Worm (Caenorhabditis elegans) whole organism, L1 larva: Measurements from ENCODE around the gene cone-1.

Experiments used
- ceh-8 ChIP-seq: fragments of 200-800 bp; sonication (Bioruptor generic); optimal IDR thresholded peaks from 2 replicates; lab custom pipeline; 2018; ENCODE audit warnings: mild to moderate bottlenecking, missing genetic modification characterization, moderate library complexity, missing compliant biosample characterization
- egl-27 ChIP-seq, 2 experiments: fragments of 150-350 bp in 1 of 2; sonication (generic microtip); optimal IDR thresholded peaks; 3 replicates each; lab custom pipeline; 2017 to 2018; ENCODE audit warnings: missing biosample characterization in 2 of 2, missing genetic modification characterization in 2 of 2, missing genetic modification reagents in 2 of 2
- lin-14 ChIP-seq: fragments of 200-800 bp; sonication (Bioruptor generic); optimal IDR thresholded peaks from 2 replicates; lab custom pipeline; 2018; ENCODE audit warnings: mild to moderate bottlenecking, missing genetic modification characterization, moderate library complexity, missing compliant biosample characterization
- mdl-1 ChIP-seq, 2 experiments: fragments of 150-350 bp; optimal IDR thresholded peaks; 2 replicates each; lab custom pipeline; 2014 to 2017; ENCODE audit warnings: missing biosample characterization in 2 of 2, missing genetic modification characterization in 2 of 2, inconsistent platforms in 1 of 2
- nhr-47 ChIP-seq: sonication (generic microtip); optimal IDR thresholded peaks from 2 replicates; lab custom pipeline; 2016; ENCODE audit warnings: mild to moderate bottlenecking, missing genetic modification characterization, moderate library complexity, missing compliant biosample characterization
- nhr-76 ChIP-seq: sonication (generic microtip); optimal IDR thresholded peaks from 2 replicates; lab custom pipeline; 2017; ENCODE audit warnings: missing biosample characterization, missing genetic modification characterization
- nhr-85 ChIP-seq: sonication (generic microtip); peaks from one replicate; lab custom pipeline; 2016; ENCODE audit warnings: missing genetic modification characterization, inconsistent platforms, missing compliant biosample characterization
- sptf-1 ChIP-seq: fragments of 150-350 bp; optimal IDR thresholded peaks from 2 replicates; lab custom pipeline; 2014; ENCODE audit warnings: missing biosample characterization, missing genetic modification characterization
- xbp-1 ChIP-seq: sonication (generic microtip); optimal IDR thresholded peaks from 2 replicates; lab custom pipeline; 2016; ENCODE audit warnings: missing genetic modification characterization, missing compliant biosample characterization

The cone-1 gene

DNA sequence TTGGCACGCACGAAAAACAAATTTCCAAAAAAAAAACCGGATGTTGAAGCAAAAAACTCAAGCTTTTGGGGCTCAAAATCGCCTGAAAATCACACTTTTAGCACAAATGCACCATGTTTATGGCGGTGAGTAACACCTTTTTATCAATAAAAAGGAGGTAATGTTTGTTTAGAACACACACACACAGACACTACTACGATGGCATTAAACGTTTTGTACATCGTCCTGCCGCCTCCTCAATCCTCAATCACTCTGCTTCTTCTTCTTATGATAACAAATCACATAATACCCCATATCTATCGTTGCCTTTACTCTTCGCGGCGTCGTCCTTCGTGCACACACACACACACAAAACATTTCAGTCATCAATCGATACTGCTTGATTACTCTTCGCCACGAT is 55.8 kb downstream of the cone-1 start, which contains the start of gene gpa-17 (continued):
- no peak for TF ChIP-seq nhr-85 (tag; lab: Kevin White, UChicago)
- TF ChIP-seq ceh-8 (GFP tag; lab: Kevin White, UChicago): no peak
- no peak for TF ChIP-seq sptf-1 (tag; lab: Kevin White, UChicago)
- no peak for TF ChIP-seq nhr-76
- no peak for TF ChIP-seq nhr-47
- no peak for TF ChIP-seq lin-14 (GFP tag; lab: Kevin White, UChicago)
- TF ChIP-seq egl-27 (tag; optimal IDR thresholded peaks at IDR 0.05; lab: Kevin White, UChicago): no peak
- no peak for TF ChIP-seq xbp-1 (tag; lab: Kevin White, UChicago)
- TF ChIP-seq mdl-1 (tag; optimal IDR thresholded peaks at IDR 0.05; lab: Kevin White, UChicago): no peak
- TF ChIP-seq, all 84 proteins: peak for 4
